Worm (Caenorhabditis elegans): Measurements from ENCODE around the gene Y105C5A.9.
A peak's percentile ranks its signal among the peaks of the same experiment; 100 is the strongest.

Gene Y105C5A.9

ce11 chrIV:15672994-15673393, 41.7 kb downstream of the Y105C5A.9 start:
- TF ChIP-seq swsn-7 (tag; optimal IDR thresholded peaks at IDR 0.05): no peak
- no peak for TF ChIP-seq pax-3 (tag; optimal IDR thresholded peaks at IDR 0.05)
- TF ChIP-seq lin-14 (GFP tag; optimal IDR thresholded peaks at IDR 0.05): no peak
- no peak for TF ChIP-seq irx-1 (tag; optimal IDR thresholded peaks at IDR 0.05)
- no peak for TF ChIP-seq ama-1 (optimal IDR thresholded peaks at IDR 0.05)
- no peak for TF ChIP-seq ceh-8 (GFP tag; optimal IDR thresholded peaks at IDR 0.05)
- TF ChIP-seq ceh-63 (GFP tag; optimal IDR thresholded peaks at IDR 0.05): no peak
- TF ChIP-seq rnt-1 (tag; optimal IDR thresholded peaks at IDR 0.05): no peak
- TF ChIP-seq mef-2 (tag; optimal IDR thresholded peaks at IDR 0.05): no peak
- no peak for TF ChIP-seq dsc-1 (tag; optimal IDR thresholded peaks at IDR 0.05)
- TF ChIP-seq unc-98 (GFP tag; IDR thresholded peaks at IDR 0.05): no peak
- TF ChIP-seq nhr-90 (tag; optimal IDR thresholded peaks at IDR 0.05; ENCODE audit: poor library complexity): peak; percentile 46
- no peak for TF ChIP-seq ets-5 (GFP tag; IDR thresholded peaks at IDR 0.05)
- TF ChIP-seq fkh-10 (GFP tag; optimal IDR thresholded peaks at IDR 0.05): no peak
- TF ChIP-seq ztf-11 (tag; optimal IDR thresholded peaks at IDR 0.05): no peak
- TF ChIP-seq lin-13 (GFP tag; optimal IDR thresholded peaks at IDR 0.05): no peak
- no peak for TF ChIP-seq sptf-1 (tag; optimal IDR thresholded peaks at IDR 0.05)
- TF ChIP-seq sox-4 (tag; optimal IDR thresholded peaks at IDR 0.05): no peak
- TF ChIP-seq C04F5.9 (tag; optimal IDR thresholded peaks at IDR 0.05): no peak
- TF ChIP-seq F16B12.6 (tag; optimal IDR thresholded peaks at IDR 0.05): no peak
- no peak for TF ChIP-seq mep-1 (tag; optimal IDR thresholded peaks at IDR 0.05)
- TF ChIP-seq snpc-4 (tag; optimal IDR thresholded peaks at IDR 0.05): no peak
- no peak for TF ChIP-seq zag-1 (tag; optimal IDR thresholded peaks at IDR 0.05)
- TF ChIP-seq tbx-2 (tag; optimal IDR thresholded peaks at IDR 0.05): no peak
- no peak for TF ChIP-seq nhr-12 (tag; optimal IDR thresholded peaks at IDR 0.05)
- TF ChIP-seq fkh-4 (tag; optimal IDR thresholded peaks at IDR 0.05; ENCODE audit: borderline replicate concordance): no peak
- TF ChIP-seq aly-2 (tag; optimal IDR thresholded peaks at IDR 0.05): no peak
- no peak for TF ChIP-seq dpl-1 (GFP tag; optimal IDR thresholded peaks at IDR 0.05)
- no peak for TF ChIP-seq nhr-19 (GFP tag; conservative IDR thresholded peaks at IDR 0.05)
- peak; percentile 53 for TF ChIP-seq nhr-20 (tag; optimal IDR thresholded peaks at IDR 0.05)
- TF ChIP-seq nhr-76 (tag; optimal IDR thresholded peaks at IDR 0.05): no peak
- TF ChIP-seq lsy-2 (tag; optimal IDR thresholded peaks at IDR 0.05): peak in 1 of 2 experiments; percentile 5
- TF ChIP-seq Y116A8C.19 (tag; optimal IDR thresholded peaks at IDR 0.05; ENCODE audit: borderline replicate concordance): no peak
- TF ChIP-seq ceh-82 (tag; optimal IDR thresholded peaks at IDR 0.05): no peak
- TF ChIP-seq sup-37 (GFP tag; optimal IDR thresholded peaks at IDR 0.05): no peak
- no peak for TF ChIP-seq fos-1 (tag; optimal IDR thresholded peaks at IDR 0.05)
- no peak for TF ChIP-seq tlp-1 (tag; optimal IDR thresholded peaks at IDR 0.05)
- TF ChIP-seq nhr-237 (tag; optimal IDR thresholded peaks at IDR 0.05): no peak
- TF ChIP-seq C16A3.4 (tag; optimal IDR thresholded peaks at IDR 0.05): no peak
- no peak for TF ChIP-seq unc-30 (tag; optimal IDR thresholded peaks at IDR 0.05)
- peak; percentile 53 for TF ChIP-seq blmp-1 (tag; optimal IDR thresholded peaks at IDR 0.05)
- peak; percentile 85 for TF ChIP-seq nhr-71 (tag; optimal IDR thresholded peaks at IDR 0.05)
- peak; percentile 86 for TF ChIP-seq nhr-85 (tag)
- TF ChIP-seq pqm-1 (tag; optimal IDR thresholded peaks at IDR 0.05): no peak
- TF ChIP-seq C34B4.2 (tag; optimal IDR thresholded peaks at IDR 0.05): no peak
- no peak for TF ChIP-seq nhr-77 (tag; optimal IDR thresholded peaks at IDR 0.05)
- TF ChIP-seq ceh-90 (tag; optimal IDR thresholded peaks at IDR 0.05): no peak
- TF ChIP-seq unc-86 (tag; optimal IDR thresholded peaks at IDR 0.05): no peak
- no peak for TF ChIP-seq nhr-47 (tag; optimal IDR thresholded peaks at IDR 0.05)
- no peak for TF ChIP-seq vab-15 (tag; optimal IDR thresholded peaks at IDR 0.05)
- no peak for TF ChIP-seq hlh-4 (tag; optimal IDR thresholded peaks at IDR 0.05)
- TF ChIP-seq xbp-1 (tag; optimal IDR thresholded peaks at IDR 0.05): no peak
- no peak for TF ChIP-seq efl-3 (GFP tag; optimal IDR thresholded peaks at IDR 0.05)
- no peak for TF ChIP-seq grh-1 (GFP tag; IDR thresholded peaks at IDR 0.05)
- no peak for TF ChIP-seq alr-1 (tag; optimal IDR thresholded peaks at IDR 0.05; ENCODE audit: borderline replicate concordance)
